Fruit fly (Drosophila melanogaster) whole organism, embryonic: ENCODE measurements around the gene CG8543.

Source experiments
- Bteb2 ChIP-seq: fragments of 200-800 bp; sonication (Bioruptor generic); optimal IDR thresholded peaks from 2 replicates; lab custom pipeline; 2016; ENCODE audit warnings: missing biosample characterization, missing genetic modification characterization
- CG10147 ChIP-seq: fragments of 200-800 bp; sonication (Bioruptor generic); optimal IDR thresholded peaks from 2 replicates; lab custom pipeline; 2019; ENCODE audit warnings: missing biosample characterization, mild to moderate bottlenecking, missing genetic modification characterization, moderate library complexity
- CG10565 ChIP-seq: fragments of 200-800 bp; sonication (Bioruptor generic); optimal IDR thresholded peaks from 3 replicates; lab custom pipeline; 2016; ENCODE audit warnings: missing biosample characterization, mild to moderate bottlenecking, missing genetic modification characterization
- CG12659 ChIP-seq: fragments of 200-800 bp; sonication (Bioruptor generic); optimal IDR thresholded peaks from 3 replicates; lab custom pipeline; 2017; ENCODE audit warnings: mild to moderate bottlenecking, missing biosample characterization, missing genetic modification reagents, missing genetic modification characterization
- CG15514 ChIP-seq: fragments of 200-800 bp; sonication (Bioruptor generic); optimal IDR thresholded peaks from 3 replicates; lab custom pipeline; 2017; ENCODE audit warnings: missing biosample characterization, missing genetic modification characterization, mild to moderate bottlenecking, moderate library complexity, missing genetic modification reagents
- CG1602 ChIP-seq: fragments of 200-800 bp; sonication (Bioruptor generic); optimal IDR thresholded peaks from 3 replicates; lab custom pipeline; 2016; ENCODE audit warnings: missing biosample characterization, missing genetic modification characterization
- CG18262 ChIP-seq: fragments of 200-800 bp; optimal IDR thresholded peaks from 3 replicates; lab custom pipeline; 2019; ENCODE audit warnings: missing biosample characterization, mild to moderate bottlenecking, missing genetic modification characterization, moderate library complexity
- CG18764 ChIP-seq: fragments of 200-800 bp; sonication (Bioruptor generic); optimal IDR thresholded peaks from 3 replicates; lab custom pipeline; 2016; ENCODE audit warnings: missing biosample characterization, missing genetic modification characterization
- CG2202 ChIP-seq: fragments of 200-800 bp; sonication (Bioruptor generic); optimal IDR thresholded peaks from 2 replicates; lab custom pipeline; 2018; ENCODE audit warnings: missing biosample characterization, mild to moderate bottlenecking, missing genetic modification characterization
- CG2875 ChIP-seq: fragments of 200-800 bp; sonication (Bioruptor generic); optimal IDR thresholded peaks from 2 replicates; lab custom pipeline; 2017; ENCODE audit warnings: missing biosample characterization, mild to moderate bottlenecking, missing genetic modification characterization, missing genetic modification reagents
- CG30431 ChIP-seq: fragments of 200-800 bp; sonication (Bioruptor generic); optimal IDR thresholded peaks from 2 replicates; lab custom pipeline; 2017; ENCODE audit warnings: missing biosample characterization, missing genetic modification characterization
- CG33213 ChIP-seq: fragments of 200-800 bp; sonication (Bioruptor generic); optimal IDR thresholded peaks from 3 replicates; lab custom pipeline; 2016; ENCODE audit warnings: missing biosample characterization, missing genetic modification characterization
- CG3407 ChIP-seq: fragments of 200-800 bp; sonication (Bioruptor generic); optimal IDR thresholded peaks from 2 replicates; lab custom pipeline; 2018; ENCODE audit warnings: missing biosample characterization, mild to moderate bottlenecking, missing genetic modification characterization
- CG34224 ChIP-seq: fragments of 200-800 bp; sonication (Bioruptor generic); IDR thresholded peaks from 3 replicates; pipeline ENCODE4 v1.3.6; 2022; ENCODE audit warnings: missing biosample characterization, missing genetic modification characterization; ENCODE audit not compliant: partially characterized antibody
- CG34422 ChIP-seq: fragments of 200-800 bp; sonication (Bioruptor generic); IDR thresholded peaks from 3 replicates; pipeline ENCODE4 v1.3.6; 2022; ENCODE audit warnings: missing biosample characterization, missing genetic modification characterization
- CG42726 ChIP-seq: fragments of 200-800 bp; sonication (Bioruptor generic); IDR thresholded peaks from 2 replicates; pipeline ENCODE4 v1.3.6; 2022; ENCODE audit warnings: missing biosample characterization, missing genetic modification characterization; ENCODE audit not compliant: partially characterized antibody
- CG4707 ChIP-seq: fragments of 200-800 bp; sonication (Bioruptor generic); optimal IDR thresholded peaks from 2 replicates; lab custom pipeline; 2018; ENCODE audit warnings: missing biosample characterization, mild to moderate bottlenecking, missing genetic modification characterization, moderate library complexity
- CG6689 ChIP-seq: fragments of 200-800 bp; sonication (Bioruptor generic); IDR thresholded peaks from 2 replicates; pipeline ENCODE4 v1.3.6; 2022; ENCODE audit warnings: missing biosample characterization, missing genetic modification characterization
- CG7357 ChIP-seq: fragments of 200-800 bp; sonication (Bioruptor generic); IDR thresholded peaks from 3 replicates; pipeline ENCODE4 v1.3.6; 2022; ENCODE audit warnings: missing biosample characterization, missing genetic modification characterization
- CG7839 ChIP-seq: fragments of 200-800 bp; sonication (Bioruptor generic); optimal IDR thresholded peaks from 3 replicates; lab custom pipeline; 2018; ENCODE audit warnings: missing biosample characterization, mild to moderate bottlenecking, missing genetic modification characterization, moderate library complexity
- CG8765 ChIP-seq: fragments of 200-800 bp; sonication (Bioruptor generic); IDR thresholded peaks from 2 replicates; pipeline ENCODE4 v1.3.6; 2022; ENCODE audit warnings: missing biosample characterization, missing genetic modification characterization
- Dad ChIP-seq: fragments of 200-800 bp; sonication (Bioruptor generic); optimal IDR thresholded peaks from 3 replicates; lab custom pipeline; 2016; ENCODE audit warnings: missing biosample characterization, missing genetic modification characterization
- ERR ChIP-seq: fragments of 200-800 bp; sonication (Bioruptor generic); optimal IDR thresholded peaks from 2 replicates; lab custom pipeline; 2016; ENCODE audit warnings: missing biosample characterization, missing genetic modification characterization
- HmgZ ChIP-seq: fragments of 200-800 bp; sonication (Bioruptor generic); optimal IDR thresholded peaks from 2 replicates; lab custom pipeline; 2018; ENCODE audit warnings: missing biosample characterization, mild to moderate bottlenecking, missing genetic modification characterization
- Myb ChIP-seq: fragments of 200-800 bp; sonication (Bioruptor generic); optimal IDR thresholded peaks from 2 replicates; lab custom pipeline; 2016; ENCODE audit warnings: missing biosample characterization, missing genetic modification characterization
- Nf-YB ChIP-seq: fragments of 200-800 bp; sonication (Bioruptor generic); optimal IDR thresholded peaks from 3 replicates; lab custom pipeline; 2019; ENCODE audit warnings: missing biosample characterization, mild to moderate bottlenecking, missing genetic modification characterization, moderate library complexity
- Rfx ChIP-seq: fragments of 200-800 bp; sonication (Bioruptor generic); IDR thresholded peaks from 2 replicates; pipeline ENCODE4 v1.3.6; 2022; ENCODE audit warnings: missing biosample characterization, missing genetic modification characterization
- Side ChIP-seq: fragments of 200-800 bp; sonication (Bioruptor generic); optimal IDR thresholded peaks from 2 replicates; lab custom pipeline; 2016; ENCODE audit warnings: missing biosample characterization, missing genetic modification characterization
- Sox100B ChIP-seq: fragments of 200-800 bp; sonication (Bioruptor generic); optimal IDR thresholded peaks from 3 replicates; lab custom pipeline; 2018; ENCODE audit warnings: missing biosample characterization, mild to moderate bottlenecking, missing genetic modification characterization
- Sry-β ChIP-seq: fragments of 200-800 bp; sonication (Bioruptor generic); optimal IDR thresholded peaks from 2 replicates; lab custom pipeline; 2018; ENCODE audit warnings: missing biosample characterization, mild to moderate bottlenecking, missing genetic modification characterization, moderate library complexity
- Tbp ChIP-seq: fragments of >200 bp; optimal IDR thresholded peaks from 2 replicates; lab custom pipeline; 2018; ENCODE audit warnings: missing biosample characterization, missing genetic modification characterization
- YL-1 ChIP-seq: fragments of 200-800 bp; sonication (Bioruptor generic); optimal IDR thresholded peaks from 3 replicates; lab custom pipeline; 2017; ENCODE audit warnings: missing biosample characterization, mild to moderate bottlenecking, missing genetic modification characterization
- bbx ChIP-seq: fragments of 200-800 bp; sonication (Bioruptor generic); IDR thresholded peaks from 2 replicates; pipeline ENCODE4 v1.3.6; 2022; ENCODE audit warnings: missing biosample characterization, missing genetic modification characterization; ENCODE audit not compliant: partially characterized antibody
- cas ChIP-seq: fragments of 200-800 bp; sonication (Bioruptor generic); IDR thresholded peaks from 2 replicates; pipeline ENCODE4 v1.3.6; 2022; ENCODE audit warnings: missing biosample characterization, missing genetic modification characterization
- chinmo ChIP-seq: fragments of 200-800 bp; sonication (Bioruptor generic); IDR thresholded peaks from 4 replicates; pipeline ENCODE4 v1.3.6; 2022; ENCODE audit warnings: missing biosample characterization, missing genetic modification characterization; ENCODE audit not compliant: partially characterized antibody
- da ChIP-seq: fragments of 200-800 bp; sonication (Bioruptor generic); optimal IDR thresholded peaks from 2 replicates; lab custom pipeline; 2016; ENCODE audit warnings: missing biosample characterization, missing genetic modification characterization
- dan ChIP-seq: fragments of 200-800 bp; sonication (Bioruptor generic); IDR thresholded peaks from 2 replicates; pipeline ENCODE4 v1.3.6; 2022; ENCODE audit warnings: missing biosample characterization, missing genetic modification characterization
- en ChIP-seq: fragments of 200-800 bp; sonication (Bioruptor generic); optimal IDR thresholded peaks from 2 replicates; lab custom pipeline; 2016; ENCODE audit warnings: missing biosample characterization, missing genetic modification characterization
- fd96Cb ChIP-seq: fragments of 200-800 bp; sonication (Bioruptor generic); optimal IDR thresholded peaks from 2 replicates; lab custom pipeline; 2018; ENCODE audit warnings: missing biosample characterization, mild to moderate bottlenecking, missing genetic modification characterization, moderate library complexity
- gcm ChIP-seq: fragments of 200-800 bp; sonication (Bioruptor generic); optimal IDR thresholded peaks from 2 replicates; lab custom pipeline; 2019; ENCODE audit warnings: missing biosample characterization, mild to moderate bottlenecking, missing genetic modification characterization, moderate library complexity
- grn ChIP-seq: fragments of 200-800 bp; sonication (Bioruptor generic); optimal IDR thresholded peaks from 3 replicates; lab custom pipeline; 2017; ENCODE audit warnings: missing biosample characterization, missing genetic modification characterization
- ken ChIP-seq: fragments of 200-800 bp; sonication (Bioruptor generic); IDR thresholded peaks from 3 replicates; pipeline ENCODE4 v1.3.6; 2022; ENCODE audit warnings: missing biosample characterization, missing genetic modification characterization
- kni ChIP-seq: fragments of 200-800 bp; sonication (Bioruptor generic); optimal IDR thresholded peaks from 3 replicates; lab custom pipeline; 2017; ENCODE audit warnings: mild to moderate bottlenecking, missing biosample characterization, missing genetic modification reagents, missing genetic modification characterization
- pfk ChIP-seq: fragments of 200-800 bp; sonication (Bioruptor generic); optimal IDR thresholded peaks from 2 replicates; lab custom pipeline; 2018; ENCODE audit warnings: missing biosample characterization, mild to moderate bottlenecking, missing genetic modification characterization, moderate library complexity
- scrt ChIP-seq: fragments of 200-800 bp; sonication (Bioruptor generic); optimal IDR thresholded peaks from 2 replicates; lab custom pipeline; 2018; ENCODE audit warnings: missing biosample characterization, mild to moderate bottlenecking, missing genetic modification characterization, moderate library complexity
- vvl ChIP-seq: fragments of 200-800 bp; sonication (Bioruptor generic); IDR thresholded peaks from 2 replicates; pipeline ENCODE4 v1.3.6; 2022; ENCODE audit warnings: missing biosample characterization, missing genetic modification characterization
- zen ChIP-seq: fragments of 200-800 bp; sonication (Bioruptor generic); optimal IDR thresholded peaks from 3 replicates; lab custom pipeline; 2018; ENCODE audit warnings: missing biosample characterization, mild to moderate bottlenecking, missing genetic modification characterization, moderate library complexity

CG8543 gene

DNA sequence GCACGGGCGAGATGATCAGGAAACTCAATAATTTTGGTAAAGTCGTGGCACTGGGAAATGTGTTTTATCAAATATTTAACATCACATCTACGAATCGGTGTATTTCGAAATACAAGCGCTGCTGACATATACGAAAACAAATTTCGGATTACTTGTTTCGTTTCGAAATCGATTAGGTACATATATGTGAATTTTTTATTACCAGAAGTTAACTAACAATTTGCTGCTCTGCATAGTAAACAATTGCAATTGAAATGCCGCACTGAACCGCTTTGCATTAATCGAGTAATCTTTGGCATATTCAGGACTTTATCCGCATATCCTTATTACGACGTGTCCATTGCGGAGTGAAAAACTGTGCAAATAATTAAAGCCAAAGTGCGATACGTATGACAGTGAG is 32.7 kb downstream of the CG8543 start, which contains the start of gene CG14835:
CG14835 (minus strand) TSS at position 101 of the 400 bp plus-strand sequence.
- TF ChIP-seq CG3407 (GFP tag; lab: Kevin White, UChicago): no peak
- no peak for TF ChIP-seq vvl (GFP tag; lab: Robert Waterston, UW)
- no peak for TF ChIP-seq scrt (GFP tag; lab: Kevin White, UChicago)
- TF ChIP-seq da (GFP tag; lab: Kevin White, UChicago): no peak
- no peak for TF ChIP-seq CG4707 (GFP tag; lab: Kevin White, UChicago)
- no peak for TF ChIP-seq CG7357
- TF ChIP-seq CG34422 (GFP tag; lab: Robert Waterston, UW): no peak
- TF ChIP-seq zen (tag; lab: Kevin White, UChicago): no peak
- TF ChIP-seq CG7839 (tag; lab: Kevin White, UChicago): no peak
- TF ChIP-seq Tbp: no peak
- TF ChIP-seq cas (GFP tag; lab: Robert Waterston, UW): no peak
- TF ChIP-seq ERR (GFP tag; lab: Kevin White, UChicago): no peak
- TF ChIP-seq CG34224 (GFP tag; lab: Robert Waterston, UW): no peak
- TF ChIP-seq CG2202 (tag; lab: Kevin White, UChicago): no peak
- TF ChIP-seq CG30431 (GFP tag; lab: Kevin White, UChicago): no peak
- TF ChIP-seq fd96Cb (tag; lab: Kevin White, UChicago): no peak
- TF ChIP-seq CG2875: no peak
- no peak for TF ChIP-seq CG1602 (GFP tag; lab: Kevin White, UChicago)
- TF ChIP-seq CG18764: no peak
- no peak for TF ChIP-seq Dad

DNA sequence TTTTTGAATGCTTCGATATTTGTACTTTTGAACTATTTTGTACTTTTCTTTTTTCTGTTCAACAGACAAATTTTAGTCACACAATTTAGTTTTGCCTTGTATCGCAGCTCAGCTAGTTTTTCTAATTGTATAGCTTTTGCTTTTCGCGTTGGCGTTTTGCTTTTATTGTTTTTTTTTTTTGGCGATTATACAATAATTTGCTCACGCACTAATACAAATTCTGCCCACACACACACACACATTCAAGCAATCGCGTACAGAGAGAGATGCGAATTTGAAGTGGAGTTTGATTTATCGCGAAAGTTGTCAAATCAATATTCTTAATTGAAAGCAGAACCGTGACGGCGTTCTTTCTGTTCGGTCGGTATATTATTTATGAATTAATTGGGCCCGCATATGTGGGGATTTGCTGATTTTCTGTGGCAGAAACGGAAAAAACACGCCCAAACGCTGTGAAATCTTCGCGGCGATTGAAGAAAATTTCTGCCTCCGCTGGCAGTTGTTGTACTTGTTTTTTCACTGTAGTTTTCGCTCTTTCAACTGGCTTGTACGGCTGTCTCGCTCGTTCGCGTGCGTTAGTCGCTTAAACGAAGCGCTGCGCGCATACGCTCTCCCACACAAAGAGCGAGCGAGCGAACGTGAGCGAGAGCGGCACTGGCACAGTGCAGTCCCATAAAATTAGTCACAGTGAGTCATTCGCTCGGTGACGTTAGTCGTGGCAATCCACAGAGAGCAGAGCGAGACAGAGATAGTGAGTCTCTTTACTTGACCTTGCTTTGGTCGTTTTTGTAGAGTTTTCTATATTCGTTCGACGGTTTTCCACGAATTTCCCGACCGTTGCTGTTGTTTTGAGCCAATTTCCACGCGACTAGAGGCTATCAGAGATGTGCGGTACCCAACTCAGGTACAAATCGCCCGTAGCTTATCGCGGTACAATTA is 35.1 kb downstream of the CG8543 start, which contains the start of gene Rac2:
Rac2 (minus strand) TSS at position 476 of the 939 bp plus-strand sequence.
- TF ChIP-seq CG18262 (peak; percentile 11), CG6689 (GFP tag; lab: Robert Waterston, UW) (no peak), CG10147 (GFP tag; lab: Kevin White, UChicago) (no peak), Side (peak; percentile 12), grn (no peak), dan (no peak), Myb (GFP tag; lab: Kevin White, UChicago) (no peak), bbx (GFP tag; lab: Robert Waterston, UW) (peak; percentile 54), gcm (GFP tag; lab: Kevin White, UChicago) (peak; percentile 82), Bteb2 (GFP tag; lab: Kevin White, UChicago) (peak; percentile 36), CG42726 (GFP tag; lab: Robert Waterston, UW) (0 out of 2 replicates have a peak, but pooled peaks have one; percentile 18), ken (GFP tag; lab: Robert Waterston, UW) (0 out of 3 replicates have a peak, but pooled peaks have one; percentile 4), Sry-β (GFP tag; lab: Kevin White, UChicago) (peak; percentile 86), CG15514 (GFP tag; lab: Kevin White, UChicago) (peak; percentile 42), HmgZ (peak; percentile 19), CG8765 (GFP tag; lab: Robert Waterston, UW) (peak; percentile 26; the same call in 1 of the 2 replicates), Rfx (0 out of 2 replicates have a peak, but pooled peaks have one; percentile 9), CG10565 (no peak), CG33213 (no peak), kni (peak; percentile 82), chinmo (peak; percentile 86; the same call in 2 of the 4 replicates), Sox100B (no peak), pfk (GFP tag; lab: Kevin White, UChicago) (peak; percentile 3), YL-1 (GFP tag; lab: Kevin White, UChicago) (peak; percentile 60), CG12659 (peak; percentile 7), en (GFP tag; lab: Kevin White, UChicago) (no peak), Nf-YB (GFP tag; lab: Kevin White, UChicago) (peak; percentile 14), ERR (GFP tag; lab: Kevin White, UChicago) (peak; percentile 46)
